Fruit fly (Drosophila melanogaster) whole organism, embryonic: ENCODE data around the gene Jon99Fii.

Experiments
- Ada2b ChIP-seq: fragments of 200-800 bp; sonication (Bioruptor generic); IDR thresholded peaks from 2 replicates; pipeline ENCODE4 v1.3.6; 2022; ENCODE audit warnings: missing biosample characterization, missing genetic modification characterization
- Asciz ChIP-seq: fragments of 200-800 bp; sonication (Bioruptor generic); optimal IDR thresholded peaks from 2 replicates; lab custom pipeline; 2017; ENCODE audit warnings: missing biosample characterization, mild to moderate bottlenecking, missing genetic modification characterization, missing genetic modification reagents
- Bgb ChIP-seq: fragments of 200-800 bp; sonication (Bioruptor generic); IDR thresholded peaks from 2 replicates; pipeline ENCODE4 v1.3.6; 2022; ENCODE audit warnings: missing biosample characterization, missing genetic modification characterization; ENCODE audit not compliant: partially characterized antibody
- CG10321 ChIP-seq: fragments of 200-800 bp; sonication (Bioruptor generic); IDR thresholded peaks from 2 replicates; pipeline ENCODE4 v1.3.6; 2022; ENCODE audit warnings: missing biosample characterization, missing genetic modification characterization
- CG10366 ChIP-seq: fragments of 200-800 bp; sonication (Bioruptor generic); IDR thresholded peaks from 2 replicates; pipeline ENCODE4 v1.3.6; 2022; ENCODE audit warnings: missing biosample characterization, missing genetic modification characterization
- CG10959 ChIP-seq: fragments of 200-800 bp; sonication (Bioruptor generic); IDR thresholded peaks from 2 replicates; pipeline ENCODE4 v1.3.6; 2022; ENCODE audit warnings: missing biosample characterization, missing genetic modification characterization
- CG11085 ChIP-seq: fragments of 200-800 bp; sonication (Bioruptor generic); IDR thresholded peaks from 2 replicates; pipeline ENCODE4 v1.3.6; 2022; ENCODE audit warnings: missing biosample characterization, missing genetic modification characterization
- CG11504 ChIP-seq: fragments of 200-800 bp; sonication (Bioruptor generic); optimal IDR thresholded peaks from 3 replicates; lab custom pipeline; 2019; ENCODE audit warnings: missing biosample characterization, mild to moderate bottlenecking, missing genetic modification characterization, moderate library complexity
- CG11695 ChIP-seq: fragments of 200-800 bp; sonication (Bioruptor generic); IDR thresholded peaks from 3 replicates; pipeline ENCODE4 v1.3.6; 2022; ENCODE audit warnings: missing biosample characterization, missing genetic modification characterization
- CG11696 ChIP-seq: fragments of 200-800 bp; sonication (Bioruptor generic); IDR thresholded peaks from 2 replicates; pipeline ENCODE4 v1.3.6; 2022; ENCODE audit warnings: missing biosample characterization, missing genetic modification characterization
- CG12942 ChIP-seq: fragments of 200-800 bp; sonication (Bioruptor generic); optimal IDR thresholded peaks from 3 replicates; lab custom pipeline; 2016; ENCODE audit warnings: missing biosample characterization, missing genetic modification characterization
- CG15073 ChIP-seq: fragments of 200-800 bp; sonication (Bioruptor generic); optimal IDR thresholded peaks from 2 replicates; lab custom pipeline; 2016; ENCODE audit warnings: missing biosample characterization, missing genetic modification characterization
- CG15696 ChIP-seq: fragments of 200-800 bp; sonication (Bioruptor generic); optimal IDR thresholded peaks from 2 replicates; lab custom pipeline; 2019; ENCODE audit warnings: missing biosample characterization, mild to moderate bottlenecking, missing genetic modification characterization, moderate library complexity
- CG17186 ChIP-seq: fragments of 200-800 bp; sonication (Bioruptor generic); optimal IDR thresholded peaks from 3 replicates; lab custom pipeline; 2017; ENCODE audit warnings: missing biosample characterization, missing genetic modification reagents, missing genetic modification characterization
- CG18619 ChIP-seq: fragments of 200-800 bp; sonication (Bioruptor generic); optimal IDR thresholded peaks from 3 replicates; lab custom pipeline; 2017; ENCODE audit warnings: missing biosample characterization, mild to moderate bottlenecking, missing genetic modification characterization
- CG31365 ChIP-seq: fragments of 200-800 bp; sonication (Bioruptor generic); optimal IDR thresholded peaks from 2 replicates; lab custom pipeline; 2018; ENCODE audit warnings: missing biosample characterization, mild to moderate bottlenecking, missing genetic modification characterization
- CG32767 ChIP-seq: fragments of 200-800 bp; sonication (Bioruptor generic); IDR thresholded peaks from 2 replicates; pipeline ENCODE4 v1.3.6; 2022; ENCODE audit warnings: missing biosample characterization, missing genetic modification characterization
- CG3281 ChIP-seq: fragments of 200-800 bp; sonication (Bioruptor generic); optimal IDR thresholded peaks from 3 replicates; lab custom pipeline; 2017; ENCODE audit warnings: missing biosample characterization, mild to moderate bottlenecking, missing genetic modification characterization
- CG3995 ChIP-seq: fragments of 200-800 bp; sonication (Bioruptor generic); optimal IDR thresholded peaks from 3 replicates; lab custom pipeline; 2016; ENCODE audit warnings: missing biosample characterization, missing genetic modification characterization
- CG43689 ChIP-seq: fragments of 200-800 bp; sonication (Bioruptor generic); IDR thresholded peaks from 2 replicates; pipeline ENCODE4 v1.3.6; 2022; ENCODE audit warnings: missing biosample characterization, missing genetic modification characterization
- CG7357 ChIP-seq: fragments of 200-800 bp; sonication (Bioruptor generic); IDR thresholded peaks from 3 replicates; pipeline ENCODE4 v1.3.6; 2022; ENCODE audit warnings: missing biosample characterization, missing genetic modification characterization
- CG7556 ChIP-seq: fragments of 200-800 bp; sonication (Bioruptor generic); optimal IDR thresholded peaks from 2 replicates; lab custom pipeline; 2017; ENCODE audit warnings: missing biosample characterization, mild to moderate bottlenecking, missing genetic modification characterization
- D19B ChIP-seq: fragments of 200-800 bp; sonication (Bioruptor generic); optimal IDR thresholded peaks from 2 replicates; lab custom pipeline; 2017; ENCODE audit warnings: missing biosample characterization, mild to moderate bottlenecking, missing genetic modification characterization
- Deaf1 ChIP-seq: fragments of 200-800 bp; optimal IDR thresholded peaks from 3 replicates; lab custom pipeline; 2019; ENCODE audit warnings: missing biosample characterization, mild to moderate bottlenecking, missing genetic modification characterization, moderate library complexity
- Doc2 ChIP-seq: fragments of 200-800 bp; sonication (Bioruptor generic); IDR thresholded peaks from 2 replicates; pipeline ENCODE4 v1.3.6; 2022; ENCODE audit warnings: missing biosample characterization, missing genetic modification characterization
- Ets65A ChIP-seq: fragments of 200-800 bp; sonication (Bioruptor generic); peaks from one replicate; lab custom pipeline; 2016; ENCODE audit warnings: missing biosample characterization, missing genetic modification characterization
- Fer1 ChIP-seq: fragments of 200-800 bp; sonication (Bioruptor generic); optimal IDR thresholded peaks from 2 replicates; lab custom pipeline; 2017; ENCODE audit warnings: missing biosample characterization, mild to moderate bottlenecking, missing genetic modification characterization
- Fer2 ChIP-seq: fragments of 200-800 bp; sonication (Bioruptor generic); optimal IDR thresholded peaks from 2 replicates; lab custom pipeline; 2018; ENCODE audit warnings: missing biosample characterization, mild to moderate bottlenecking, missing genetic modification characterization, moderate library complexity
- HLH4C ChIP-seq: fragments of 200-800 bp; sonication (Bioruptor generic); IDR thresholded peaks from 3 replicates; pipeline ENCODE4 v1.3.6; 2022; ENCODE audit warnings: missing biosample characterization, missing genetic modification characterization; ENCODE audit not compliant: partially characterized antibody
- NFAT ChIP-seq: fragments of 200-800 bp; sonication (Bioruptor generic); IDR thresholded peaks from 2 replicates; pipeline ENCODE4 v1.3.6; 2022; ENCODE audit warnings: missing biosample characterization, missing genetic modification characterization
- Pdp1 ChIP-seq, 2 experiments: fragments of 200-800 bp; sonication (Bioruptor generic); optimal IDR thresholded peaks; 3 replicates each; lab custom pipeline; 2016; ENCODE audit warnings: missing biosample characterization in 2 of 2, missing genetic modification characterization in 2 of 2, mild to moderate bottlenecking in 1 of 2, moderate library complexity in 1 of 2
- Poxn ChIP-seq: fragments of 200-800 bp; sonication (Bioruptor generic); IDR thresholded peaks from 2 replicates; pipeline ENCODE4 v1.3.6; 2022; ENCODE audit warnings: missing biosample characterization, missing genetic modification characterization
- Rx ChIP-seq: fragments of 200-800 bp; sonication (Bioruptor generic); IDR thresholded peaks from 2 replicates; pipeline ENCODE4 v1.3.6; 2022; ENCODE audit warnings: missing biosample characterization, missing genetic modification characterization
- Taf1 ChIP-seq: fragments of 200-800 bp; sonication (Bioruptor generic); IDR thresholded peaks from 2 replicates; pipeline ENCODE4 v1.3.6; 2022; ENCODE audit warnings: missing biosample characterization, missing genetic modification characterization
- Trl ChIP-seq, 3 experiments: fragments of >200 bp in 2 of 3; fragments of 200-800 bp in 1 of 3; sonication (Bioruptor generic) in 1 of 3; optimal IDR thresholded peaks; 2 replicates in 1 of 3; 3 replicates in 2 of 3; lab custom pipeline; 2016 to 2017; ENCODE audit warnings: missing biosample characterization in 1 of 3, missing genetic modification characterization in 1 of 3
- Xbp1 ChIP-seq: fragments of 200-800 bp; sonication (Bioruptor generic); optimal IDR thresholded peaks from 3 replicates; lab custom pipeline; 2016; ENCODE audit warnings: missing biosample characterization, mild to moderate bottlenecking, missing genetic modification characterization
- YL-1 ChIP-seq: fragments of 200-800 bp; sonication (Bioruptor generic); optimal IDR thresholded peaks from 3 replicates; lab custom pipeline; 2017; ENCODE audit warnings: missing biosample characterization, mild to moderate bottlenecking, missing genetic modification characterization
- ap ChIP-seq: fragments of 200-800 bp; sonication (Bioruptor generic); IDR thresholded peaks from 2 replicates; pipeline ENCODE4 v1.3.6; 2022; ENCODE audit warnings: missing biosample characterization, missing genetic modification characterization
- bigmax ChIP-seq: fragments of 200-800 bp; sonication (Bioruptor generic); optimal IDR thresholded peaks from 2 replicates; lab custom pipeline; 2018; ENCODE audit warnings: missing biosample characterization, mild to moderate bottlenecking, missing genetic modification characterization
- cad ChIP-seq: fragments of >200 bp; optimal IDR thresholded peaks from 2 replicates; lab custom pipeline; 2017; ENCODE audit warnings: missing biosample characterization, missing genetic modification characterization
- dmrt11E ChIP-seq: fragments of 200-800 bp; sonication (Bioruptor generic); optimal IDR thresholded peaks from 3 replicates; lab custom pipeline; 2018; ENCODE audit warnings: missing biosample characterization, mild to moderate bottlenecking, missing genetic modification characterization, moderate library complexity
- exex ChIP-seq: fragments of 200-800 bp; sonication (Bioruptor generic); optimal IDR thresholded peaks from 4 replicates; lab custom pipeline; 2018; ENCODE audit warnings: missing biosample characterization, mild to moderate bottlenecking, missing genetic modification characterization, moderate library complexity
- fd64A ChIP-seq: fragments of 200-800 bp; sonication (Bioruptor generic); optimal IDR thresholded peaks from 3 replicates; lab custom pipeline; 2018; ENCODE audit warnings: missing biosample characterization, mild to moderate bottlenecking, missing genetic modification characterization
- hkb ChIP-seq, 2 experiments: fragments of 200-800 bp in 1 of 2; fragments of >200 bp in 1 of 2; sonication (Bioruptor generic) in 1 of 2; IDR thresholded peaks in 1 of 2; optimal IDR thresholded peaks in 1 of 2; 2 replicates each; pipeline versions ENCODE4 v1.3.6 to Lab custom; 2017 to 2022; ENCODE audit warnings: missing biosample characterization in 1 of 2, missing genetic modification characterization in 1 of 2
- rib ChIP-seq: fragments of 200-800 bp; sonication (Bioruptor generic); IDR thresholded peaks from 2 replicates; pipeline ENCODE4 v1.3.6; 2022; ENCODE audit warnings: missing biosample characterization, missing genetic modification characterization
- toy ChIP-seq: fragments of 200-800 bp; sonication (Bioruptor generic); IDR thresholded peaks from 2 replicates; pipeline ENCODE4 v1.3.6; 2022; ENCODE audit warnings: missing biosample characterization, missing genetic modification characterization
- yki ChIP-seq: fragments of >200 bp; optimal IDR thresholded peaks from 3 replicates; lab custom pipeline; 2018

Jon99Fii gene

dm6 chr3R:30453236-30453635 lies 34.5 kb downstream of the Jon99Fii start (continued):
- TF ChIP-seq CG18619 (GFP tag; lab: Kevin White, UChicago) (no peak), CG3281 (GFP tag; lab: Kevin White, UChicago) (no peak), CG31365 (tag; lab: Kevin White, UChicago) (no peak), exex (tag; lab: Kevin White, UChicago) (peak; percentile 74), Poxn (GFP tag; lab: Robert Waterston, UW) (no peak), CG17186 (GFP tag; lab: Kevin White, UChicago) (no peak), CG12942 (GFP tag; lab: Kevin White, UChicago) (no peak), CG15696 (tag; lab: Kevin White, UChicago) (no peak), ap (GFP tag; lab: Robert Waterston, UW) (no peak), NFAT (GFP tag; lab: Robert Waterston, UW) (no peak)

DNA sequence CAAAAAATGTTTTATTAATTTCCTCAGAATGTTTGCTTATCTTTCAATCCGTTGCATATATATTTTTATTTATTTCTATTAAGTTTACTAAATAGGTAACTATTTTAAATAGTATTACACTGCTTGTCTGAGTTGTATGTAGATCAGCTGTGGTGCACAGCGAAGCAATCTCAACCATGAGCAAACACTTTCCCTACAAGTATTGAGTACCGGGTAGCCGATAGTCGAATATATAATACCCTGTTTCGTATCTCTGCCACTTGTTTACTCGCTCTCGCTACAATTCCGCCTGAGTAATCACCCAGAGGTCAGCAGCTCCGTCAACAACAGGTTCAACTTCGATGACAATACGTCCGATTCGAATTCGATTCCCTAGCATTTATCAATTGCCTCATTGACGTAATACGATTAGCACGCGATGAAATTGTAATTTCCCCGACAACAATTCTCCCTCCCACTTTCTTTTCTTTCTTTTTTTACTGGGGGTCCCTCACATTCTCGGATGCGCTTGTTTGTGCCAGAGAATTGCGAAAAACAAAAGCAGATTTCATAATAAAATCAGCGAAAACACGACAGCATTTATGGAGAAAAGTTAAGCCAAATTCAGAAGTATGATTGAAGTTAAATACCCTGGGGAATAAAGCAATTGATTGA lies 36.9 kb downstream of the Jon99Fii start:
- no peak for TF ChIP-seq CG15073 (GFP tag; lab: Kevin White, UChicago)
- peak; percentile 54 for TF ChIP-seq D19B
- peak; percentile 51; the same call in 2 of the 3 replicates for TF ChIP-seq HLH4C (GFP tag; lab: Robert Waterston, UW)
- no peak for TF ChIP-seq cad (GFP tag; lab: Kevin White, UChicago)
- TF ChIP-seq Trl (optimal IDR thresholded peaks at IDR 0.05; lab: Kevin White, UChicago), result no peak
- no peak for TF ChIP-seq Trl (GFP tag; optimal IDR thresholded peaks at IDR 0.05; lab: Kevin White, UChicago)
- TF ChIP-seq Pdp1 (GFP tag; optimal IDR thresholded peaks at IDR 0.05; lab: Kevin White, UChicago), result peak in 1 of 2 experiments; percentile 1
- peak; percentile 50; the same call in 1 of the 2 replicates for TF ChIP-seq Bgb (GFP tag; lab: Robert Waterston, UW)
- TF ChIP-seq Rx (GFP tag; lab: Robert Waterston, UW), result 0 out of 2 replicates have a peak, but pooled peaks have one; percentile 6
- TF ChIP-seq CG11695 (GFP tag; lab: Robert Waterston, UW), result 0 out of 3 replicates have a peak, but pooled peaks have one; percentile 4

dm6 chr3R:30450224-30450623 lies 37.5 kb downstream of the Jon99Fii start:
- TF ChIP-seq Xbp1 (GFP tag; lab: Kevin White, UChicago) (peak; percentile 25), CG11504 (tag; lab: Kevin White, UChicago) (peak; percentile 32), CG43689 (GFP tag; lab: Robert Waterston, UW) (peak; percentile 66), CG11696 (GFP tag; lab: Robert Waterston, UW) (peak; percentile 82), Asciz (GFP tag; lab: Kevin White, UChicago) (peak; percentile 92), CG7357 (GFP tag; lab: Robert Waterston, UW) (peak; percentile 47; the same call in 1 of the 3 replicates), Taf1 (GFP tag; lab: Robert Waterston, UW) (peak; percentile 77), CG7556 (peak; percentile 57), YL-1 (GFP tag; lab: Kevin White, UChicago) (peak; percentile 80), CG32767 (GFP tag; lab: Robert Waterston, UW) (peak; percentile 77), Fer1 (GFP tag; lab: Kevin White, UChicago) (peak; percentile 83), yki (lab: Kevin White, UChicago) (peak; percentile 57), fd64A (GFP tag; lab: Kevin White, UChicago) (peak; percentile 79), hkb (optimal IDR thresholded peaks at IDR 0.05; lab: Kevin White, UChicago) (no peak), hkb (GFP tag; IDR thresholded peaks at IDR 0.05; lab: Robert Waterston, UW) (peak; percentile 93), CG10366 (GFP tag; lab: Robert Waterston, UW) (peak; percentile 69), Doc2 (GFP tag; lab: Robert Waterston, UW) (no peak), Ets65A (no peak), toy (GFP tag; lab: Robert Waterston, UW) (peak; percentile 70; the same call in 1 of the 2 replicates), bigmax (GFP tag; lab: Kevin White, UChicago) (peak; percentile 48), Deaf1 (tag; lab: Kevin White, UChicago) (peak; percentile 67), CG10321 (GFP tag; lab: Robert Waterston, UW) (peak; percentile 72), CG11085 (GFP tag; lab: Robert Waterston, UW) (peak; percentile 85; the same call in 1 of the 2 replicates), rib (GFP tag; lab: Robert Waterston, UW) (peak; percentile 90), Ada2b (GFP tag; lab: Robert Waterston, UW) (peak; percentile 51; the same call in 1 of the 2 replicates), CG10959 (peak; percentile 67), Fer2 (tag; lab: Kevin White, UChicago) (peak; percentile 17), CG3995 (GFP tag; lab: Kevin White, UChicago) (no peak), dmrt11E (tag; lab: Kevin White, UChicago) (peak; percentile 49)
